Worm (Caenorhabditis elegans): ENCODE data around the gene msp-31.
A peak's percentile ranks its signal among the peaks of the same experiment; 100 is the strongest.

msp-31 gene

ce11 chrII:4945695-4946094 is 29.3 kb upstream of the msp-31 start, which contains the start of the genes gldi-11 and ZK546.2:
TSS of gene gldi-11 (minus strand) at chrII:4945789.
TSS of gene ZK546.2 (plus strand) at chrII:4946027.
- TF ChIP-seq skn-1 (tag; optimal IDR thresholded peaks at IDR 0.05) = peak; percentile 13
- peak; percentile 16 for TF ChIP-seq nfya-1 (tag; optimal IDR thresholded peaks at IDR 0.05; ENCODE audit: insufficient read depth)
- peak; percentile 23 for TF ChIP-seq hmg-11 (tag; optimal IDR thresholded peaks at IDR 0.05)
- TF ChIP-seq eor-1 (tag; optimal IDR thresholded peaks at IDR 0.05) = no peak
- TF ChIP-seq pha-4 (tag; optimal IDR thresholded peaks at IDR 0.05) = peak; percentile 55
- no peak for TF ChIP-seq fos-1 (tag; optimal IDR thresholded peaks at IDR 0.05)
- TF ChIP-seq elt-2 (tag; optimal IDR thresholded peaks at IDR 0.05) = peak; percentile 11
- TF ChIP-seq ceh-16 (tag; optimal IDR thresholded peaks at IDR 0.05) = no peak
- TF ChIP-seq nhr-43 (tag; optimal IDR thresholded peaks at IDR 0.05; ENCODE audit: poor library complexity, severe bottlenecking) = no peak
- no peak for TF ChIP-seq elt-1 (tag; optimal IDR thresholded peaks at IDR 0.05)

ce11 chrII:4943849-4944248 is 27.5 kb upstream of the msp-31 start, which contains the start of gene mdt-4:
TSS of gene mdt-4 (minus strand) at chrII:4943949.
- TF ChIP-seq ceh-16 (tag; optimal IDR thresholded peaks at IDR 0.05) = no peak
- no peak for TF ChIP-seq pha-4 (tag; optimal IDR thresholded peaks at IDR 0.05)
- no peak for TF ChIP-seq ceh-28 (tag; optimal IDR thresholded peaks at IDR 0.05)
- no peak for TF ChIP-seq zag-1 (tag; optimal IDR thresholded peaks at IDR 0.05)
- no peak for TF ChIP-seq nhr-25 (tag; optimal IDR thresholded peaks at IDR 0.05)
- TF ChIP-seq unc-39 (tag; optimal IDR thresholded peaks at IDR 0.05) = no peak

- TF ChIP-seq pqm-1 (tag; optimal IDR thresholded peaks at IDR 0.05) = peak; percentile 80
- peak; percentile 24 for TF ChIP-seq pha-4 (tag; optimal IDR thresholded peaks at IDR 0.05)
- peak; percentile 96 for TF ChIP-seq elt-2 (tag; optimal IDR thresholded peaks at IDR 0.05)
- no peak for TF ChIP-seq zag-1 (tag; optimal IDR thresholded peaks at IDR 0.05)
- TF ChIP-seq nhr-11 (tag; optimal IDR thresholded peaks at IDR 0.05) = no peak
- TF ChIP-seq elt-3 (tag; optimal IDR thresholded peaks at IDR 0.05) = no peak
- TF ChIP-seq R02D3.7 (tag; optimal IDR thresholded peaks at IDR 0.05) = no peak
Observed at ce11 chrII:4942829-4943228, 26.5 kb upstream of the msp-31 start.

ce11 chrII:4942397-4942796 is 26.0 kb upstream of the msp-31 start:
- TF ChIP-seq ceh-9 (tag; optimal IDR thresholded peaks at IDR 0.05) (no peak), egl-5 (tag; optimal IDR thresholded peaks at IDR 0.05) (no peak), unc-62 (GFP tag; optimal IDR thresholded peaks at IDR 0.05) (no peak), fos-1 (tag; optimal IDR thresholded peaks at IDR 0.05) (no peak), nhr-25 (tag; optimal IDR thresholded peaks at IDR 0.05) (peak; percentile 47), jun-1 (tag; optimal IDR thresholded peaks at IDR 0.05) (peak; percentile 20), lsy-12 (tag; optimal IDR thresholded peaks at IDR 0.05) (peak; percentile 63), mdl-1 (tag; optimal IDR thresholded peaks at IDR 0.05) (no peak), aly-2 (tag; optimal IDR thresholded peaks at IDR 0.05) (peak; percentile 20), nfya-1 (tag; optimal IDR thresholded peaks at IDR 0.05; ENCODE audit: insufficient read depth) (peak; percentile 52), nhr-43 (tag; optimal IDR thresholded peaks at IDR 0.05; ENCODE audit: poor library complexity, severe bottlenecking) (peak; percentile 54), pha-4 (tag; optimal IDR thresholded peaks at IDR 0.05) (peak; percentile 48), tbx-2 (tag; optimal IDR thresholded peaks at IDR 0.05) (peak; percentile 10), ama-1 (optimal IDR thresholded peaks at IDR 0.05) (peak; percentile 94), ceh-28 (tag; optimal IDR thresholded peaks at IDR 0.05) (no peak), egl-27 (tag; optimal IDR thresholded peaks at IDR 0.05) (no peak), ceh-16 (tag; optimal IDR thresholded peaks at IDR 0.05) (no peak), nhr-12 (tag; optimal IDR thresholded peaks at IDR 0.05) (no peak)

ce11 chrII:4941541-4942206 is 25.3 kb upstream of the msp-31 start, which contains the start of gene ZK546.19:
TSS of gene ZK546.19 (plus strand) at chrII:4941726.
- no peak for TF ChIP-seq pqm-1 (tag; optimal IDR thresholded peaks at IDR 0.05)
- peak; percentile 23 for TF ChIP-seq nfya-1 (tag; optimal IDR thresholded peaks at IDR 0.05; ENCODE audit: insufficient read depth)
- no peak for TF ChIP-seq nhr-76 (tag; optimal IDR thresholded peaks at IDR 0.05)
- TF ChIP-seq nhr-12 (tag; optimal IDR thresholded peaks at IDR 0.05) = no peak
- no peak for TF ChIP-seq ceh-28 (tag; optimal IDR thresholded peaks at IDR 0.05)
- TF ChIP-seq tbx-2 (tag; optimal IDR thresholded peaks at IDR 0.05) = no peak
- TF ChIP-seq daf-12 (tag; optimal IDR thresholded peaks at IDR 0.05) = no peak
- no peak for TF ChIP-seq nhr-43 (tag; optimal IDR thresholded peaks at IDR 0.05; ENCODE audit: poor library complexity, severe bottlenecking)
- no peak for TF ChIP-seq mml-1 (tag; optimal IDR thresholded peaks at IDR 0.05)
- TF ChIP-seq nhr-67 (tag; optimal IDR thresholded peaks at IDR 0.05) = no peak
- TF ChIP-seq nhr-28 (tag; optimal IDR thresholded peaks at IDR 0.05) = no peak
- TF ChIP-seq ztf-11 (tag; optimal IDR thresholded peaks at IDR 0.05) = no peak
- no peak for TF ChIP-seq unc-62 (GFP tag; optimal IDR thresholded peaks at IDR 0.05)
- peak; percentile 28 for TF ChIP-seq nhr-23 (tag; optimal IDR thresholded peaks at IDR 0.05)
- peak; percentile 24 for TF ChIP-seq ama-1 (optimal IDR thresholded peaks at IDR 0.05)
- TF ChIP-seq egl-27 (tag; optimal IDR thresholded peaks at IDR 0.05) = no peak
- TF ChIP-seq eor-1 (tag; optimal IDR thresholded peaks at IDR 0.05) = no peak
- TF ChIP-seq pha-4 (tag; optimal IDR thresholded peaks at IDR 0.05) = peak; percentile 59
- no peak for TF ChIP-seq ztf-4 (tag; optimal IDR thresholded peaks at IDR 0.05)
- TF ChIP-seq lin-15B (tag; optimal IDR thresholded peaks at IDR 0.05) = no peak
- no peak for TF ChIP-seq ceh-9 (tag; optimal IDR thresholded peaks at IDR 0.05)
- no peak for TF ChIP-seq snpc-4 (tag; optimal IDR thresholded peaks at IDR 0.05)
- TF ChIP-seq elt-2 (tag; optimal IDR thresholded peaks at IDR 0.05) = peak; percentile 71
- TF ChIP-seq ZK546.5 (tag; optimal IDR thresholded peaks at IDR 0.05) = no peak
- peak; percentile 95 for TF ChIP-seq elt-1 (tag; optimal IDR thresholded peaks at IDR 0.05)
- TF ChIP-seq nhr-25 (tag; optimal IDR thresholded peaks at IDR 0.05) = no peak
- no peak for TF ChIP-seq ceh-82 (tag; optimal IDR thresholded peaks at IDR 0.05)

Measured in whole organism, L3 larva.